Fruit fly (Drosophila melanogaster) whole organism, embryonic: ENCODE results near the gene CG5107.
A peak's percentile ranks its signal among the peaks of the same experiment; 100 is the strongest.

Source experiments
- Ada2b ChIP-seq: fragments of 200-800 bp; sonication (Bioruptor generic); IDR thresholded peaks from 2 replicates; pipeline ENCODE4 v1.3.6; 2022; ENCODE audit warnings: missing biosample characterization, missing genetic modification characterization
- Atf6 ChIP-seq: fragments of 200-800 bp; sonication (Bioruptor generic); IDR thresholded peaks from 2 replicates; pipeline ENCODE4 v1.3.6; 2022; ENCODE audit warnings: missing biosample characterization, missing genetic modification characterization
- B-H1 ChIP-seq: fragments of 200-800 bp; sonication (Bioruptor generic); IDR thresholded peaks from 3 replicates; pipeline ENCODE4 v1.3.6; 2022; ENCODE audit warnings: missing biosample characterization, missing genetic modification characterization
- CG10209 ChIP-seq: fragments of 200-800 bp; sonication (Bioruptor generic); optimal IDR thresholded peaks from 3 replicates; lab custom pipeline; 2017; ENCODE audit warnings: missing biosample characterization, mild to moderate bottlenecking, missing genetic modification characterization, missing genetic modification reagents
- CG10274 ChIP-seq: fragments of 200-800 bp; sonication (Bioruptor generic); optimal IDR thresholded peaks from 3 replicates; lab custom pipeline; 2017; ENCODE audit warnings: missing biosample characterization, mild to moderate bottlenecking, missing genetic modification characterization
- CG10959 ChIP-seq: fragments of 200-800 bp; sonication (Bioruptor generic); IDR thresholded peaks from 2 replicates; pipeline ENCODE4 v1.3.6; 2022; ENCODE audit warnings: missing biosample characterization, missing genetic modification characterization
- CG11247 ChIP-seq: fragments of 200-800 bp; sonication (Bioruptor generic); IDR thresholded peaks from 2 replicates; pipeline ENCODE4 v1.3.6; 2022; ENCODE audit warnings: missing biosample characterization, missing genetic modification characterization
- CG11560 ChIP-seq: fragments of 200-800 bp; sonication (Bioruptor generic); IDR thresholded peaks from 3 replicates; pipeline ENCODE4 v1.3.6; 2022; ENCODE audit warnings: missing biosample characterization, missing genetic modification characterization
- CG12071 ChIP-seq: fragments of 200-800 bp; sonication (Bioruptor generic); optimal IDR thresholded peaks from 3 replicates; lab custom pipeline; 2018; ENCODE audit warnings: missing biosample characterization, mild to moderate bottlenecking, missing genetic modification characterization
- CG12219 ChIP-seq: fragments of 200-800 bp; sonication (Bioruptor generic); optimal IDR thresholded peaks from 3 replicates; lab custom pipeline; 2018; ENCODE audit warnings: missing biosample characterization, mild to moderate bottlenecking, missing genetic modification characterization
- CG12942 ChIP-seq: fragments of 200-800 bp; sonication (Bioruptor generic); optimal IDR thresholded peaks from 3 replicates; lab custom pipeline; 2016; ENCODE audit warnings: missing biosample characterization, missing genetic modification characterization
- CG17361 ChIP-seq: fragments of 200-800 bp; sonication (Bioruptor generic); IDR thresholded peaks from 3 replicates; pipeline ENCODE4 v1.3.6; 2022; ENCODE audit warnings: missing biosample characterization, missing genetic modification characterization
- CG18764 ChIP-seq: fragments of 200-800 bp; sonication (Bioruptor generic); optimal IDR thresholded peaks from 3 replicates; lab custom pipeline; 2016; ENCODE audit warnings: missing biosample characterization, missing genetic modification characterization
- CG2199 ChIP-seq: fragments of 200-800 bp; sonication (Bioruptor generic); IDR thresholded peaks from 3 replicates; pipeline ENCODE4 v1.3.6; 2022; ENCODE audit warnings: missing biosample characterization, missing genetic modification characterization
- CG2875 ChIP-seq: fragments of 200-800 bp; sonication (Bioruptor generic); optimal IDR thresholded peaks from 2 replicates; lab custom pipeline; 2017; ENCODE audit warnings: missing biosample characterization, mild to moderate bottlenecking, missing genetic modification characterization, missing genetic modification reagents
- CG2889 ChIP-seq: fragments of 200-800 bp; sonication (Bioruptor generic); IDR thresholded peaks from 3 replicates; pipeline ENCODE4 v1.3.6; 2022; ENCODE audit warnings: missing biosample characterization, missing genetic modification characterization
- CG31365 ChIP-seq: fragments of 200-800 bp; sonication (Bioruptor generic); optimal IDR thresholded peaks from 2 replicates; lab custom pipeline; 2018; ENCODE audit warnings: missing biosample characterization, mild to moderate bottlenecking, missing genetic modification characterization
- CG4730 ChIP-seq: fragments of 200-800 bp; sonication (Bioruptor generic); IDR thresholded peaks from 2 replicates; pipeline ENCODE4 v1.3.6; 2022; ENCODE audit warnings: missing biosample characterization, missing genetic modification characterization
- D19B ChIP-seq: fragments of 200-800 bp; sonication (Bioruptor generic); optimal IDR thresholded peaks from 2 replicates; lab custom pipeline; 2017; ENCODE audit warnings: missing biosample characterization, mild to moderate bottlenecking, missing genetic modification characterization
- Gug ChIP-seq: fragments of 200-800 bp; sonication (Bioruptor generic); IDR thresholded peaks from 4 replicates; pipeline ENCODE4 v1.3.6; 2022; ENCODE audit warnings: missing biosample characterization, missing genetic modification characterization
- HLH4C ChIP-seq: fragments of 200-800 bp; sonication (Bioruptor generic); IDR thresholded peaks from 3 replicates; pipeline ENCODE4 v1.3.6; 2022; ENCODE audit warnings: missing biosample characterization, missing genetic modification characterization; ENCODE audit not compliant: partially characterized antibody
- Hey ChIP-seq: fragments of 200-800 bp; sonication (Bioruptor generic); optimal IDR thresholded peaks from 3 replicates; lab custom pipeline; 2018; ENCODE audit warnings: missing biosample characterization, mild to moderate bottlenecking, missing genetic modification characterization
- HmgD ChIP-seq: fragments of 200-800 bp; sonication (Bioruptor generic); optimal IDR thresholded peaks from 3 replicates; lab custom pipeline; 2016; ENCODE audit warnings: missing biosample characterization, missing genetic modification characterization
- Hmx ChIP-seq: fragments of 200-800 bp; sonication (Bioruptor generic); optimal IDR thresholded peaks from 2 replicates; lab custom pipeline; 2016; ENCODE audit warnings: missing biosample characterization, missing genetic modification characterization
- Mes4 ChIP-seq: fragments of 200-800 bp; sonication (Bioruptor generic); optimal IDR thresholded peaks from 2 replicates; lab custom pipeline; 2016; ENCODE audit warnings: missing biosample characterization, missing genetic modification characterization
- Opbp ChIP-seq: fragments of 200-800 bp; sonication (Bioruptor generic); IDR thresholded peaks from 3 replicates; pipeline ENCODE4 v1.3.6; 2022; ENCODE audit warnings: missing biosample characterization, missing genetic modification characterization; ENCODE audit not compliant: partially characterized antibody
- Pdp1 ChIP-seq, 2 experiments: fragments of 200-800 bp; sonication (Bioruptor generic); optimal IDR thresholded peaks; 3 replicates each; lab custom pipeline; 2016; ENCODE audit warnings: missing biosample characterization in 2 of 2, missing genetic modification characterization in 2 of 2, mild to moderate bottlenecking in 1 of 2, moderate library complexity in 1 of 2
- Stat92E ChIP-seq, 3 experiments: fragments of >200 bp in 2 of 3; fragments of 200-800 bp in 1 of 3; sonication (Bioruptor generic) in 1 of 3; optimal IDR thresholded peaks; 2 replicates each; lab custom pipeline; 2017 to 2019; ENCODE audit warnings: missing biosample characterization in 3 of 3, missing genetic modification characterization in 3 of 3, mild to moderate bottlenecking in 1 of 3, moderate library complexity in 1 of 3
- Xbp1 ChIP-seq: fragments of 200-800 bp; sonication (Bioruptor generic); optimal IDR thresholded peaks from 3 replicates; lab custom pipeline; 2016; ENCODE audit warnings: missing biosample characterization, mild to moderate bottlenecking, missing genetic modification characterization
- aop ChIP-seq: fragments of 200-800 bp; sonication (Bioruptor generic); IDR thresholded peaks from 2 replicates; pipeline ENCODE4 v1.3.6; 2022; ENCODE audit warnings: missing biosample characterization, missing genetic modification characterization
- bab2 ChIP-seq: fragments of 200-800 bp; sonication (Bioruptor generic); optimal IDR thresholded peaks from 2 replicates; lab custom pipeline; 2016; ENCODE audit warnings: missing biosample characterization, missing genetic modification characterization
- bigmax ChIP-seq: fragments of 200-800 bp; sonication (Bioruptor generic); optimal IDR thresholded peaks from 2 replicates; lab custom pipeline; 2018; ENCODE audit warnings: missing biosample characterization, mild to moderate bottlenecking, missing genetic modification characterization
- crc ChIP-seq: fragments of 200-800 bp; sonication (Bioruptor generic); optimal IDR thresholded peaks from 2 replicates; lab custom pipeline; 2016; ENCODE audit warnings: missing biosample characterization, missing genetic modification characterization
- crp ChIP-seq, 2 experiments: fragments of 200-800 bp; sonication (Bioruptor generic); optimal IDR thresholded peaks; 2 replicates in 1 of 2; 3 replicates in 1 of 2; lab custom pipeline; 2017; ENCODE audit warnings: missing biosample characterization in 2 of 2, missing genetic modification characterization in 2 of 2, mild to moderate bottlenecking in 1 of 2, moderate library complexity in 1 of 2
- dan ChIP-seq: fragments of 200-800 bp; sonication (Bioruptor generic); IDR thresholded peaks from 2 replicates; pipeline ENCODE4 v1.3.6; 2022; ENCODE audit warnings: missing biosample characterization, missing genetic modification characterization
- disco-r ChIP-seq: fragments of 200-800 bp; sonication (Bioruptor generic); optimal IDR thresholded peaks from 2 replicates; lab custom pipeline; 2016; ENCODE audit warnings: missing biosample characterization, missing genetic modification characterization
- fd3F ChIP-seq: fragments of 200-800 bp; sonication (Bioruptor generic); optimal IDR thresholded peaks from 2 replicates; lab custom pipeline; 2018; ENCODE audit warnings: missing biosample characterization, mild to moderate bottlenecking, missing genetic modification characterization, moderate library complexity
- gcm2 ChIP-seq: fragments of 200-800 bp; sonication (Bioruptor generic); optimal IDR thresholded peaks from 2 replicates; lab custom pipeline; 2016; ENCODE audit warnings: missing biosample characterization, missing genetic modification characterization
- her ChIP-seq: fragments of 200-800 bp; sonication (Bioruptor generic); optimal IDR thresholded peaks from 2 replicates; lab custom pipeline; 2016; ENCODE audit warnings: missing biosample characterization, missing genetic modification characterization
- kay ChIP-seq: fragments of 200-800 bp; sonication (Bioruptor generic); optimal IDR thresholded peaks from 2 replicates; lab custom pipeline; 2016; ENCODE audit warnings: missing biosample characterization, missing genetic modification characterization
- nerfin-1 ChIP-seq: fragments of 200-800 bp; sonication (Bioruptor generic); optimal IDR thresholded peaks from 3 replicates; lab custom pipeline; 2019; ENCODE audit warnings: missing biosample characterization, mild to moderate bottlenecking, missing genetic modification characterization, moderate library complexity
- pfk ChIP-seq: fragments of 200-800 bp; sonication (Bioruptor generic); optimal IDR thresholded peaks from 2 replicates; lab custom pipeline; 2018; ENCODE audit warnings: missing biosample characterization, mild to moderate bottlenecking, missing genetic modification characterization, moderate library complexity
- repo ChIP-seq: fragments of 200-800 bp; sonication (Bioruptor generic); optimal IDR thresholded peaks from 2 replicates; lab custom pipeline; 2016; ENCODE audit warnings: missing biosample characterization, missing genetic modification characterization
- sisA ChIP-seq: fragments of 200-800 bp; sonication (Bioruptor generic); IDR thresholded peaks from 2 replicates; pipeline ENCODE4 v1.3.6; 2022; ENCODE audit warnings: missing biosample characterization, missing genetic modification characterization
- ssp ChIP-seq: fragments of 200-800 bp; sonication (Bioruptor generic); IDR thresholded peaks from 2 replicates; pipeline ENCODE4 v1.3.6; 2022; ENCODE audit warnings: missing biosample characterization, missing genetic modification characterization
- vnd ChIP-seq: fragments of 200-800 bp; sonication (Bioruptor generic); IDR thresholded peaks from 3 replicates; pipeline ENCODE4 v1.3.6; 2022; ENCODE audit warnings: missing biosample characterization, missing genetic modification characterization; ENCODE audit not compliant: partially characterized antibody
- wek ChIP-seq: fragments of 200-800 bp; sonication (Bioruptor generic); optimal IDR thresholded peaks from 3 replicates; lab custom pipeline; 2018; ENCODE audit warnings: missing biosample characterization, mild to moderate bottlenecking, missing genetic modification characterization, moderate library complexity
- zf30C ChIP-seq: fragments of 200-800 bp; sonication (Bioruptor generic); optimal IDR thresholded peaks from 3 replicates; lab custom pipeline; 2018; ENCODE audit warnings: missing biosample characterization, mild to moderate bottlenecking, missing genetic modification characterization

Gene CG5107

dm6 chr3R:25490778-25491664 lies 14.0 kb upstream of the CG5107 start, which contains the start of the genes Gnpat and CG5112 (continued):
- TF ChIP-seq fd3F (GFP tag; lab: Kevin White, UChicago) (peak; percentile 1), Pdp1 (GFP tag; optimal IDR thresholded peaks at IDR 0.05; lab: Kevin White, UChicago) (peak; percentile 11 to 29), CG10209 (GFP tag; lab: Kevin White, UChicago) (peak; percentile 22), CG2889 (GFP tag; lab: Robert Waterston, UW) (peak; percentile 73; the same call in 2 of the 3 replicates), pfk (GFP tag; lab: Kevin White, UChicago) (peak; percentile 37), HmgD (GFP tag; lab: Kevin White, UChicago) (peak; percentile 74), crc (GFP tag; lab: Kevin White, UChicago) (no peak), disco-r (GFP tag; lab: Kevin White, UChicago) (no peak), kay (no peak), Opbp (peak; percentile 83), CG12942 (peak; percentile 56), B-H1 (GFP tag; lab: Robert Waterston, UW) (no peak), Gug (peak; percentile 31; the same call in 1 of the 4 replicates), gcm2 (GFP tag; lab: Kevin White, UChicago) (peak; percentile 41), HLH4C (GFP tag; lab: Robert Waterston, UW) (peak; percentile 57; the same call in 2 of the 3 replicates), nerfin-1 (tag; lab: Kevin White, UChicago) (peak; percentile 41), bigmax (GFP tag; lab: Kevin White, UChicago) (no peak), Hmx (GFP tag; lab: Kevin White, UChicago) (no peak), CG12071 (GFP tag; lab: Kevin White, UChicago) (no peak), D19B (peak; percentile 34), wek (GFP tag; lab: Kevin White, UChicago) (peak; percentile 100), crp (GFP tag; optimal IDR thresholded peaks at IDR 0.05; lab: Kevin White, UChicago) (peak; percentile 94 to 97), repo (GFP tag; lab: Kevin White, UChicago) (peak; percentile 60), Xbp1 (GFP tag; lab: Kevin White, UChicago) (peak; percentile 72), Hey (no peak), vnd (peak; percentile 46), sisA (GFP tag; lab: Robert Waterston, UW) (peak; percentile 76), Ada2b (GFP tag; lab: Robert Waterston, UW) (peak; percentile 62), Mes4 (GFP tag; lab: Kevin White, UChicago) (no peak), Atf6 (GFP tag; lab: Robert Waterston, UW) (peak; percentile 49; the same call in 1 of the 2 replicates), Stat92E (GFP tag; optimal IDR thresholded peaks at IDR 0.05; lab: Kevin White, UChicago) (no peak), CG2199 (GFP tag; lab: Robert Waterston, UW) (no peak), aop (GFP tag; lab: Robert Waterston, UW) (no peak), her (GFP tag; lab: Kevin White, UChicago) (peak; percentile 76), CG10274 (GFP tag; lab: Kevin White, UChicago) (no peak), CG31365 (tag; lab: Kevin White, UChicago) (no peak), CG12219 (GFP tag; lab: Kevin White, UChicago) (no peak), CG4730 (peak; percentile 38; the same call in 1 of the 2 replicates), CG11560 (tag; lab: Robert Waterston, UW) (no peak), CG10959 (GFP tag; lab: Robert Waterston, UW) (peak; percentile 79), CG11247 (peak; percentile 82), zf30C (GFP tag; lab: Kevin White, UChicago) (no peak), CG18764 (GFP tag; lab: Kevin White, UChicago) (peak; percentile 93), CG2875 (no peak), ssp (peak; percentile 85), dan (GFP tag; lab: Robert Waterston, UW) (no peak), CG17361 (GFP tag; lab: Robert Waterston, UW) (peak; percentile 64; the same call in 2 of the 3 replicates), bab2 (peak; percentile 2)
